Worm (Caenorhabditis elegans) whole organism, L4/young adult: Measurements from ENCODE around the gene T03E6.9.

ENCODE experiments used
- W03F9.2 ChIP-seq: fragments of 150-350 bp; optimal IDR thresholded peaks from 2 replicates; lab custom pipeline; 2014; ENCODE audit warnings: missing biosample characterization, missing genetic modification characterization
- dao-5 ChIP-seq: sonication (generic microtip); optimal IDR thresholded peaks from 2 replicates; lab custom pipeline; 2016; ENCODE audit warnings: missing genotype, missing genetic modification characterization, moderate library complexity, missing compliant biosample characterization
- him-1 ChIP-seq: sonication (generic microtip); optimal IDR thresholded peaks from 2 replicates; lab custom pipeline; 2016; ENCODE audit warnings: missing genotype, missing genetic modification reagents, missing genetic modification characterization, missing compliant biosample characterization

- no peak for TF ChIP-seq dao-5 (tag; lab: Kevin White, UChicago)
- no peak for TF ChIP-seq W03F9.2 (tag; lab: Kevin White, UChicago)
- no peak for TF ChIP-seq him-1 (tag; lab: Kevin White, UChicago)
Observed at ce11 chrV:16622754-16623261, 22.3 kb upstream of the T03E6.9 start, which contains the start of gene Y70C5A.2.
